Fruit fly (Drosophila melanogaster) whole organism: Measurements from ENCODE around the gene CG32829.

Source experiments
- CG8478 ChIP-seq: fragments of >200 bp; optimal IDR thresholded peaks from 2 replicates; lab custom pipeline; 2018; ENCODE audit warnings: inconsistent platforms
- Dll ChIP-seq: fragments of >200 bp; optimal IDR thresholded peaks from 2 replicates; lab custom pipeline; 2017
- EcR ChIP-seq, 2 experiments: fragments of >200 bp; optimal IDR thresholded peaks; 2 replicates each; lab custom pipeline; 2017; ENCODE audit warnings: missing biosample characterization in 2 of 2, missing genetic modification characterization in 2 of 2, missing genetic modification reagents in 2 of 2
- pan ChIP-seq: fragments of >200 bp; optimal IDR thresholded peaks from 2 replicates; lab custom pipeline; 2017
- psq ChIP-seq: fragments of >200 bp; optimal IDR thresholded peaks from 2 replicates; lab custom pipeline; 2017
- usp ChIP-seq: fragments of >200 bp; optimal IDR thresholded peaks from 2 replicates; lab custom pipeline; 2017; ENCODE audit warnings: missing biosample characterization, missing genetic modification characterization, mixed read lengths

DNA sequence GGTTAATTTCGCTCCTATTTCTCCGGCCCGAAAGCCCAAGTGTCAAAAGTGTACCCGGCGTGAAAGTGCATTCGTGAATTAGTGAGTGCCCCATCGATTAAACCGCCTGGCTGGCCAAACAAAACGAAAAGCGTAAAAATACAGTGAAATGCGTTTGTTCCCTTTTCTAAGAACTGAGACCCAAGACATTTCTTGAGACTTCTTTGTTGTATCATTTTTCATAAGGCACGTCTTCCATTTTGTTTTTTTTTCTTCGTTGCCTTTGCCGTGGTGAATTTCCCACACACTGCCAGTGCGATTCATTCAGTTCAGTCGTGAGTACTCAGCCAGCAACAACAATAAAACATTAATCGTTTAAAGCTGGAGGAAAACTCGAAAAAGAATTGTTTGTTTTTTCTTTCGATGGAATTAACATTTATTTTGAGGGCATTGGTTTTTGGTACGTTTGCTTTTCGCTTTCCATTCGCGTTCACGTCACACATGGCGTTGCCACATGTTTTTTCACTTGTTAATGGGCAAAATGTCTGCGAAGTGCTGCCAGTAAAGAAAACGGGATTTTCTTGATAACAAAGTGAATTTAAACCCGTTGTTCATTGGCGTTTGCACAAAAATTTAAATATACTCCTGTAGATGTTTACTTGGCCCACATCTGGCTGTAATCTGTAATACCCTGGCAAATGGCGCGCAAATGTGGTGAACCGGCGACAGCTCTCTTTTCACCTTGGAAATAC, 5.3 kb upstream of the CG32829 start:
- TF ChIP-seq Dll (lab: Kevin White, UChicago) (no peak), usp (GFP tag; lab: Kevin White, UChicago) (no peak), CG8478 (lab: Kevin White, UChicago) (no peak), EcR (GFP tag; optimal IDR thresholded peaks at IDR 0.05; lab: Kevin White, UChicago) (no peak), psq (lab: Kevin White, UChicago) (no peak), pan (lab: Kevin White, UChicago) (no peak)
